Worm (Caenorhabditis elegans) whole organism, L1 larva: ENCODE measurements around the gene Y4C6B.7.

Experiments used
- C34B4.2 ChIP-seq: sonication (generic microtip); optimal IDR thresholded peaks from 2 replicates; lab custom pipeline; 2017; ENCODE audit warnings: mild to moderate bottlenecking, missing genetic modification characterization, missing compliant biosample characterization
- aly-2 ChIP-seq: fragments of 150-350 bp; optimal IDR thresholded peaks from 2 replicates; lab custom pipeline; 2014; ENCODE audit warnings: missing biosample characterization, missing genetic modification characterization
- elt-3 ChIP-seq, 6 experiments: fragments of 150-350 bp in 1 of 6; sonication (generic microtip); optimal IDR thresholded peaks; 2 replicates each; lab custom pipeline; 2017 to 2018; ENCODE audit warnings: missing biosample characterization in 6 of 6, missing genetic modification characterization in 6 of 6, inconsistent platforms in 1 of 6
- jun-1 ChIP-seq: fragments of 150-350 bp; optimal IDR thresholded peaks from 2 replicates; lab custom pipeline; 2014; ENCODE audit warnings: missing biosample characterization, missing genetic modification reagents, missing genetic modification characterization
- lin-39 ChIP-seq: fragments of 150-350 bp; optimal IDR thresholded peaks from 2 replicates; lab custom pipeline; 2014; ENCODE audit warnings: missing biosample characterization, missing genetic modification reagents, missing genetic modification characterization
- mdl-1 ChIP-seq, 2 experiments: fragments of 150-350 bp; optimal IDR thresholded peaks; 2 replicates each; lab custom pipeline; 2014 to 2017; ENCODE audit warnings: missing biosample characterization in 2 of 2, missing genetic modification characterization in 2 of 2, inconsistent platforms in 1 of 2
- nhr-12 ChIP-seq: sonication (generic microtip); optimal IDR thresholded peaks from 2 replicates; lab custom pipeline; 2017; ENCODE audit warnings: missing biosample characterization, missing genetic modification characterization
- nhr-28 ChIP-seq: fragments of 150-350 bp; optimal IDR thresholded peaks from 2 replicates; lab custom pipeline; 2014; ENCODE audit warnings: missing biosample characterization, missing genetic modification characterization
- nhr-76 ChIP-seq: sonication (generic microtip); optimal IDR thresholded peaks from 2 replicates; lab custom pipeline; 2017; ENCODE audit warnings: missing biosample characterization, missing genetic modification characterization
- tlp-1 ChIP-seq: fragments of 150-350 bp; optimal IDR thresholded peaks from 2 replicates; lab custom pipeline; 2014; ENCODE audit warnings: missing biosample characterization, missing genetic modification characterization
- unc-30 ChIP-seq: sonication (generic microtip); optimal IDR thresholded peaks from 2 replicates; lab custom pipeline; 2017; ENCODE audit warnings: missing biosample characterization, missing genetic modification characterization
- ztf-11 ChIP-seq, 2 experiments: sonication (generic microtip); optimal IDR thresholded peaks; 2 replicates each; lab custom pipeline; 2016 to 2017; ENCODE audit warnings: missing genetic modification characterization in 2 of 2, missing biosample characterization in 1 of 2, missing compliant biosample characterization in 1 of 2
- ztf-4 ChIP-seq: fragments of 150-350 bp; optimal IDR thresholded peaks from 2 replicates; lab custom pipeline; 2014; ENCODE audit warnings: missing biosample characterization, missing genetic modification characterization

- no peak for TF ChIP-seq C34B4.2 (tag; lab: Kevin White, UChicago)
- TF ChIP-seq nhr-28 (tag; lab: Kevin White, UChicago): no peak
- no peak for TF ChIP-seq elt-3 (tag; optimal IDR thresholded peaks at IDR 0.05; lab: Kevin White, UChicago)
- TF ChIP-seq lin-39 (tag; lab: Kevin White, UChicago): no peak
- no peak for TF ChIP-seq nhr-76
- no peak for TF ChIP-seq unc-30 (tag; lab: Kevin White, UChicago)
- no peak for TF ChIP-seq ztf-11 (tag; optimal IDR thresholded peaks at IDR 0.05; lab: Kevin White, UChicago)
- no peak for TF ChIP-seq aly-2 (tag; lab: Kevin White, UChicago)
- TF ChIP-seq tlp-1 (tag; lab: Kevin White, UChicago): no peak
- no peak for TF ChIP-seq jun-1
- TF ChIP-seq nhr-12 (tag; lab: Kevin White, UChicago): no peak
- no peak for TF ChIP-seq mdl-1 (tag; optimal IDR thresholded peaks at IDR 0.05; lab: Kevin White, UChicago)
- no peak for TF ChIP-seq ztf-4 (tag; lab: Kevin White, UChicago)
These were observed 14.6 kb upstream of the Y4C6B.7 start for ce11 chrIV:5367899-5368298.
